Fruit fly (Drosophila melanogaster) whole organism, prepupa: ENCODE measurements around the gene Gyc88E.

Experiments used
- CG11294 ChIP-seq: fragments of 200-800 bp; sonication (Bioruptor generic); IDR thresholded peaks from 2 replicates; pipeline ENCODE4 v1.3.6; 2022; ENCODE audit warnings: missing biosample characterization, missing genetic modification characterization
- CG11762 ChIP-seq: fragments of 200-800 bp; sonication (Bioruptor generic); optimal IDR thresholded peaks from 3 replicates; lab custom pipeline; 2016; ENCODE audit warnings: missing biosample characterization, missing genetic modification characterization; ENCODE audit not compliant: insufficient read depth
- CG4318 ChIP-seq: fragments of 200-800 bp; sonication (Bioruptor generic); optimal IDR thresholded peaks from 3 replicates; lab custom pipeline; 2017; ENCODE audit warnings: missing biosample characterization, mild to moderate bottlenecking, missing genetic modification characterization
- Hr4 ChIP-seq: fragments of 200-800 bp; sonication (Bioruptor generic); optimal IDR thresholded peaks from 3 replicates; lab custom pipeline; 2016; ENCODE audit warnings: missing biosample characterization, missing genetic modification characterization
- Sox102F ChIP-seq: fragments of 200-800 bp; sonication (Bioruptor generic); optimal IDR thresholded peaks from 2 replicates; lab custom pipeline; 2016; ENCODE audit warnings: missing biosample characterization, mild to moderate bottlenecking, missing genetic modification characterization
- Sox15 ChIP-seq: fragments of 200-800 bp; sonication (Bioruptor generic); optimal IDR thresholded peaks from 3 replicates; lab custom pipeline; 2016; ENCODE audit warnings: missing biosample characterization, missing genetic modification characterization
- salr ChIP-seq, 2 experiments: fragments of 200-800 bp; sonication (Bioruptor generic); optimal IDR thresholded peaks; 3 replicates each; lab custom pipeline; 2016 to 2018; ENCODE audit warnings: missing biosample characterization in 2 of 2, missing genetic modification characterization in 2 of 2, mild to moderate bottlenecking in 1 of 2
- ss ChIP-seq, 2 experiments: fragments of 200-800 bp; sonication (Bioruptor generic); optimal IDR thresholded peaks; 2 replicates in 1 of 2; 3 replicates in 1 of 2; lab custom pipeline; 2017 to 2018; ENCODE audit warnings: mild to moderate bottlenecking in 2 of 2, missing biosample characterization in 2 of 2, missing genetic modification characterization in 2 of 2, moderate library complexity in 1 of 2
- svp ChIP-seq: fragments of 200-800 bp; sonication (Bioruptor generic); peaks from one replicate; lab custom pipeline; 2016; ENCODE audit warnings: missing biosample characterization, missing genetic modification characterization

dm6 chr3R:15225279-15225730 lies 75.1 kb downstream of the Gyc88E start, which contains the start of the genes CG31344 and Caf1-55:
- TF ChIP-seq ss (GFP tag; optimal IDR thresholded peaks at IDR 0.05; lab: Kevin White, UChicago) (no peak), Hr4 (GFP tag; lab: Kevin White, UChicago) (no peak), CG11294 (GFP tag; lab: Robert Waterston, UW) (no peak), CG11762 (no peak), salr (GFP tag; optimal IDR thresholded peaks at IDR 0.05; lab: Kevin White, UChicago) (no peak), svp (no peak), Sox102F (GFP tag; lab: Kevin White, UChicago) (no peak), Sox15 (GFP tag; lab: Kevin White, UChicago) (no peak), CG4318 (no peak)
